Worm (Caenorhabditis elegans): ENCODE results near the gene str-67.

- TF ChIP-seq ztf-11 (tag; optimal IDR thresholded peaks at IDR 0.05) (no peak), nhr-11 (tag; optimal IDR thresholded peaks at IDR 0.05) (no peak), ceh-82 (tag; optimal IDR thresholded peaks at IDR 0.05) (no peak), unc-39 (tag; optimal IDR thresholded peaks at IDR 0.05) (no peak), daf-19 (GFP tag; conservative IDR thresholded peaks at IDR 0.05) (no peak), ceh-28 (tag; optimal IDR thresholded peaks at IDR 0.05) (no peak)
Observed at ce11 chrV:1112658-1113057, 48.3 kb upstream of the str-67 start, which contains the start of gene Y50D4B.1.
